Fruit fly (Drosophila melanogaster) whole organism, embryonic: Measurements from ENCODE around the gene jdp.

Experiments used
- BEAF-32 ChIP-seq: fragments of 200-800 bp; sonication (Bioruptor generic); optimal IDR thresholded peaks from 3 replicates; lab custom pipeline; 2017; ENCODE audit warnings: missing biosample characterization, missing genetic modification characterization, mild to moderate bottlenecking, moderate library complexity, missing genetic modification reagents
- CG10267 ChIP-seq: fragments of 200-800 bp; sonication (Bioruptor generic); optimal IDR thresholded peaks from 2 replicates; lab custom pipeline; 2018; ENCODE audit warnings: missing biosample characterization, mild to moderate bottlenecking, missing genetic modification characterization, moderate library complexity
- CG10366 ChIP-seq: fragments of 200-800 bp; sonication (Bioruptor generic); IDR thresholded peaks from 2 replicates; pipeline ENCODE4 v1.3.6; 2022; ENCODE audit warnings: missing biosample characterization, missing genetic modification characterization
- CG12299 ChIP-seq: fragments of 200-800 bp; sonication (Bioruptor generic); optimal IDR thresholded peaks from 2 replicates; lab custom pipeline; 2018; ENCODE audit warnings: missing biosample characterization, mild to moderate bottlenecking, missing genetic modification characterization
- CG12744 ChIP-seq: fragments of 200-800 bp; sonication (Bioruptor generic); optimal IDR thresholded peaks from 2 replicates; lab custom pipeline; 2016; ENCODE audit warnings: missing biosample characterization, missing genetic modification characterization
- CG13624 ChIP-seq: fragments of 200-800 bp; sonication (Bioruptor generic); optimal IDR thresholded peaks from 2 replicates; lab custom pipeline; 2016; ENCODE audit warnings: missing biosample characterization, missing genetic modification characterization
- CG14441 ChIP-seq: fragments of 200-800 bp; sonication (Bioruptor generic); IDR thresholded peaks from 2 replicates; pipeline ENCODE4 v1.3.6; 2022; ENCODE audit warnings: missing biosample characterization, missing genetic modification characterization
- CG14710 ChIP-seq: fragments of 200-800 bp; sonication (Bioruptor generic); optimal IDR thresholded peaks from 3 replicates; lab custom pipeline; 2019; ENCODE audit warnings: missing biosample characterization, mild to moderate bottlenecking, missing genetic modification characterization, moderate library complexity
- CG15514 ChIP-seq: fragments of 200-800 bp; sonication (Bioruptor generic); optimal IDR thresholded peaks from 3 replicates; lab custom pipeline; 2017; ENCODE audit warnings: missing biosample characterization, missing genetic modification characterization, mild to moderate bottlenecking, moderate library complexity, missing genetic modification reagents
- CG1603 ChIP-seq: fragments of 200-800 bp; sonication (Bioruptor generic); optimal IDR thresholded peaks from 2 replicates; lab custom pipeline; 2019; ENCODE audit warnings: missing biosample characterization, mild to moderate bottlenecking, missing genetic modification characterization, moderate library complexity
- CG1647 ChIP-seq: fragments of 200-800 bp; sonication (Bioruptor generic); optimal IDR thresholded peaks from 3 replicates; lab custom pipeline; 2016; ENCODE audit warnings: missing biosample characterization, missing genetic modification characterization
- CG1792 ChIP-seq: fragments of 200-800 bp; sonication (Bioruptor generic); optimal IDR thresholded peaks from 2 replicates; lab custom pipeline; 2016; ENCODE audit warnings: missing biosample characterization, missing genetic modification characterization
- CG2129 ChIP-seq: fragments of 200-800 bp; sonication (Bioruptor generic); IDR thresholded peaks from 2 replicates; pipeline ENCODE4 v1.3.6; 2022; ENCODE audit warnings: missing biosample characterization, missing genetic modification characterization; ENCODE audit not compliant: partially characterized antibody
- CG2875 ChIP-seq: fragments of 200-800 bp; sonication (Bioruptor generic); optimal IDR thresholded peaks from 2 replicates; lab custom pipeline; 2017; ENCODE audit warnings: missing biosample characterization, mild to moderate bottlenecking, missing genetic modification characterization, missing genetic modification reagents
- CG31388 ChIP-seq: fragments of 200-800 bp; sonication (Bioruptor generic); optimal IDR thresholded peaks from 2 replicates; lab custom pipeline; 2016; ENCODE audit warnings: missing biosample characterization, missing genetic modification characterization
- CG33213 ChIP-seq: fragments of 200-800 bp; sonication (Bioruptor generic); optimal IDR thresholded peaks from 3 replicates; lab custom pipeline; 2016; ENCODE audit warnings: missing biosample characterization, missing genetic modification characterization
- CG33557 ChIP-seq: fragments of 200-800 bp; sonication (Bioruptor generic); optimal IDR thresholded peaks from 2 replicates; lab custom pipeline; 2019; ENCODE audit warnings: missing biosample characterization, mild to moderate bottlenecking, missing genetic modification characterization, moderate library complexity
- CG34224 ChIP-seq: fragments of 200-800 bp; sonication (Bioruptor generic); IDR thresholded peaks from 3 replicates; pipeline ENCODE4 v1.3.6; 2022; ENCODE audit warnings: missing biosample characterization, missing genetic modification characterization; ENCODE audit not compliant: partially characterized antibody
- CG6791 ChIP-seq: fragments of 200-800 bp; sonication (Bioruptor generic); IDR thresholded peaks from 3 replicates; pipeline ENCODE4 v1.3.6; 2022; ENCODE audit warnings: missing biosample characterization, missing genetic modification characterization; ENCODE audit not compliant: partially characterized antibody
- Dfd ChIP-seq, 2 experiments: fragments of >200 bp; optimal IDR thresholded peaks; 2 replicates each; lab custom pipeline; 2017; ENCODE audit warnings: missing biosample characterization in 2 of 2, missing genetic modification characterization in 2 of 2
- Dip3 ChIP-seq: fragments of 200-800 bp; sonication (Bioruptor generic); optimal IDR thresholded peaks from 3 replicates; lab custom pipeline; 2016; ENCODE audit warnings: missing biosample characterization, missing genetic modification characterization
- Doc2 ChIP-seq: fragments of 200-800 bp; sonication (Bioruptor generic); IDR thresholded peaks from 2 replicates; pipeline ENCODE4 v1.3.6; 2022; ENCODE audit warnings: missing biosample characterization, missing genetic modification characterization
- Eip74EF ChIP-seq, 2 experiments: fragments of 200-800 bp in 1 of 2; fragments of >200 bp in 1 of 2; sonication (Bioruptor generic) in 1 of 2; optimal IDR thresholded peaks; 2 replicates each; lab custom pipeline; 2017 to 2019; ENCODE audit warnings: missing biosample characterization in 2 of 2, missing genetic modification characterization in 2 of 2, mild to moderate bottlenecking in 1 of 2, moderate library complexity in 1 of 2
- GATAe ChIP-seq: fragments of 200-800 bp; sonication (Bioruptor generic); conservative IDR thresholded peaks from 2 replicates; pipeline ENCODE4 v1.3.6; 2022; ENCODE audit warnings: missing biosample characterization, missing genetic modification characterization
- HLH4C ChIP-seq: fragments of 200-800 bp; sonication (Bioruptor generic); IDR thresholded peaks from 3 replicates; pipeline ENCODE4 v1.3.6; 2022; ENCODE audit warnings: missing biosample characterization, missing genetic modification characterization; ENCODE audit not compliant: partially characterized antibody
- NFAT ChIP-seq: fragments of 200-800 bp; sonication (Bioruptor generic); IDR thresholded peaks from 2 replicates; pipeline ENCODE4 v1.3.6; 2022; ENCODE audit warnings: missing biosample characterization, missing genetic modification characterization
- Side ChIP-seq: fragments of 200-800 bp; sonication (Bioruptor generic); optimal IDR thresholded peaks from 2 replicates; lab custom pipeline; 2016; ENCODE audit warnings: missing biosample characterization, missing genetic modification characterization
- aop ChIP-seq: fragments of 200-800 bp; sonication (Bioruptor generic); IDR thresholded peaks from 2 replicates; pipeline ENCODE4 v1.3.6; 2022; ENCODE audit warnings: missing biosample characterization, missing genetic modification characterization
- ash1 ChIP-seq: fragments of 200-800 bp; sonication (Bioruptor generic); optimal IDR thresholded peaks from 2 replicates; lab custom pipeline; 2018; ENCODE audit warnings: missing biosample characterization, mild to moderate bottlenecking, missing genetic modification characterization
- cas ChIP-seq: fragments of 200-800 bp; sonication (Bioruptor generic); IDR thresholded peaks from 2 replicates; pipeline ENCODE4 v1.3.6; 2022; ENCODE audit warnings: missing biosample characterization, missing genetic modification characterization
- chif ChIP-seq, 2 experiments: fragments of 200-800 bp; sonication (Bioruptor generic); optimal IDR thresholded peaks; 3 replicates each; lab custom pipeline; 2016; ENCODE audit warnings: missing biosample characterization in 2 of 2, missing genetic modification characterization in 2 of 2
- dan ChIP-seq: fragments of 200-800 bp; sonication (Bioruptor generic); IDR thresholded peaks from 2 replicates; pipeline ENCODE4 v1.3.6; 2022; ENCODE audit warnings: missing biosample characterization, missing genetic modification characterization
- dimm ChIP-seq: fragments of 200-800 bp; sonication (Bioruptor generic); IDR thresholded peaks from 2 replicates; pipeline ENCODE4 v1.3.6; 2022; ENCODE audit warnings: missing biosample characterization, missing genetic modification characterization
- emc ChIP-seq: fragments of 200-800 bp; sonication (Bioruptor generic); optimal IDR thresholded peaks from 2 replicates; lab custom pipeline; 2016; ENCODE audit warnings: missing biosample characterization, missing genetic modification characterization
- ems ChIP-seq: fragments of 200-800 bp; sonication (Bioruptor generic); optimal IDR thresholded peaks from 3 replicates; lab custom pipeline; 2016; ENCODE audit warnings: missing biosample characterization, missing genetic modification characterization
- exex ChIP-seq: fragments of 200-800 bp; sonication (Bioruptor generic); optimal IDR thresholded peaks from 4 replicates; lab custom pipeline; 2018; ENCODE audit warnings: missing biosample characterization, mild to moderate bottlenecking, missing genetic modification characterization, moderate library complexity
- fru ChIP-seq: fragments of >200 bp; optimal IDR thresholded peaks from 2 replicates; lab custom pipeline; 2017
- gem ChIP-seq: fragments of 200-800 bp; sonication (Bioruptor generic); optimal IDR thresholded peaks from 2 replicates; lab custom pipeline; 2019; ENCODE audit warnings: missing biosample characterization, mild to moderate bottlenecking, missing genetic modification characterization, moderate library complexity
- gro ChIP-seq: fragments of 200-800 bp; sonication (Bioruptor generic); optimal IDR thresholded peaks from 2 replicates; lab custom pipeline; 2016; ENCODE audit warnings: missing biosample characterization, missing genetic modification characterization
- gt ChIP-seq: fragments of 200-800 bp; sonication (Bioruptor generic); IDR thresholded peaks from 2 replicates; pipeline ENCODE4 v1.3.6; 2022; ENCODE audit warnings: missing biosample characterization, missing genetic modification characterization
- inv ChIP-seq: fragments of 200-800 bp; sonication (Bioruptor generic); IDR thresholded peaks from 2 replicates; pipeline ENCODE4 v1.3.6; 2022; ENCODE audit warnings: missing biosample characterization, missing genetic modification characterization; ENCODE audit not compliant: partially characterized antibody
- lola ChIP-seq, 3 experiments: fragments of >200 bp in 2 of 3; fragments of 200-800 bp in 1 of 3; sonication (Bioruptor generic) in 1 of 3; optimal IDR thresholded peaks; 2 replicates each; lab custom pipeline; 2017 to 2019; ENCODE audit warnings: missing biosample characterization in 3 of 3, missing genetic modification characterization in 3 of 3, mild to moderate bottlenecking in 1 of 3, moderate library complexity in 1 of 3
- odd ChIP-seq: fragments of 200-800 bp; sonication (Bioruptor generic); optimal IDR thresholded peaks from 2 replicates; lab custom pipeline; 2017; ENCODE audit warnings: missing biosample characterization, mild to moderate bottlenecking, missing genetic modification characterization
- pzg ChIP-seq: fragments of 200-800 bp; sonication (Bioruptor generic); optimal IDR thresholded peaks from 3 replicates; lab custom pipeline; 2018; ENCODE audit warnings: missing biosample characterization, mild to moderate bottlenecking, missing genetic modification characterization, moderate library complexity
- slbo ChIP-seq: fragments of 200-800 bp; sonication (Bioruptor generic); IDR thresholded peaks from 2 replicates; pipeline ENCODE4 v1.3.6; 2022; ENCODE audit warnings: missing biosample characterization, missing genetic modification characterization
- twi ChIP-seq: fragments of 200-800 bp; optimal IDR thresholded peaks from 2 replicates; lab custom pipeline; 2019; ENCODE audit warnings: missing biosample characterization, mild to moderate bottlenecking, missing genetic modification characterization, moderate library complexity
- unpg ChIP-seq: fragments of 200-800 bp; sonication (Bioruptor generic); optimal IDR thresholded peaks from 3 replicates; lab custom pipeline; 2018; ENCODE audit warnings: missing biosample characterization, mild to moderate bottlenecking, missing genetic modification characterization, moderate library complexity
- wor ChIP-seq: fragments of 200-800 bp; sonication (Bioruptor generic); IDR thresholded peaks from 2 replicates; pipeline ENCODE4 v1.3.6; 2022; ENCODE audit warnings: missing biosample characterization, missing genetic modification characterization
- zfh2 ChIP-seq: fragments of 200-800 bp; sonication (Bioruptor generic); optimal IDR thresholded peaks from 2 replicates; lab custom pipeline; 2016; ENCODE audit warnings: missing biosample characterization, missing genetic modification characterization

The jdp gene

dm6 chr3R:30570554-30571141 is 43.8 kb upstream of the jdp start (continued):
- no peak for TF ChIP-seq CG34224 (GFP tag; lab: Robert Waterston, UW)
- TF ChIP-seq dan = 0 out of 2 replicates have a peak, but pooled peaks have one; percentile 31
- peak; percentile 18 for TF ChIP-seq CG1647
- peak; percentile 70 to 76 for TF ChIP-seq chif (GFP tag; optimal IDR thresholded peaks at IDR 0.05; lab: Kevin White, UChicago)
- no peak for TF ChIP-seq Dip3
- TF ChIP-seq ems (GFP tag; lab: Kevin White, UChicago) = no peak
- TF ChIP-seq CG1792 = peak; percentile 47
- TF ChIP-seq gem (tag; lab: Kevin White, UChicago) = peak; percentile 91
- no peak for TF ChIP-seq Dfd (GFP tag; optimal IDR thresholded peaks at IDR 0.05; lab: Kevin White, UChicago)
- TF ChIP-seq cas (GFP tag; lab: Robert Waterston, UW) = 0 out of 2 replicates have a peak, but pooled peaks have one; percentile 8
- TF ChIP-seq Doc2 (GFP tag; lab: Robert Waterston, UW) = no peak
- peak; percentile 31 for TF ChIP-seq CG15514 (GFP tag; lab: Kevin White, UChicago)
- peak; percentile 43 for TF ChIP-seq CG13624 (GFP tag; lab: Kevin White, UChicago)
- peak; percentile 65 for TF ChIP-seq slbo
- peak in 1 of 2 experiments; percentile 69 for TF ChIP-seq Eip74EF (GFP tag; optimal IDR thresholded peaks at IDR 0.05; lab: Kevin White, UChicago)
- TF ChIP-seq CG14710 (tag; lab: Kevin White, UChicago) = peak; percentile 82
- TF ChIP-seq CG12299 (tag; lab: Kevin White, UChicago) = peak; percentile 72
- no peak for TF ChIP-seq emc
- peak; percentile 70 for TF ChIP-seq wor (GFP tag; lab: Robert Waterston, UW)
- TF ChIP-seq odd (GFP tag; lab: Kevin White, UChicago) = peak; percentile 30
- TF ChIP-seq fru = no peak
- TF ChIP-seq CG33557 = peak; percentile 74
- no peak for TF ChIP-seq HLH4C (GFP tag; lab: Robert Waterston, UW)
- TF ChIP-seq CG10267 = peak; percentile 76
- peak; percentile 93 for TF ChIP-seq unpg
- TF ChIP-seq BEAF-32 (GFP tag; lab: Kevin White, UChicago) = no peak
- peak; percentile 87 for TF ChIP-seq CG14441 (GFP tag; lab: Robert Waterston, UW)
- peak; percentile 83 for TF ChIP-seq dimm (GFP tag; lab: Robert Waterston, UW)
- TF ChIP-seq NFAT = no peak
- TF ChIP-seq lola (GFP tag; optimal IDR thresholded peaks at IDR 0.05; lab: Kevin White, UChicago) = peak in 1 of 3 experiments; percentile 80
- peak; percentile 42 for TF ChIP-seq CG33213 (GFP tag; lab: Kevin White, UChicago)
- no peak for TF ChIP-seq pzg (GFP tag; lab: Kevin White, UChicago)
- TF ChIP-seq twi (tag; lab: Kevin White, UChicago) = no peak
- TF ChIP-seq inv = no peak
- TF ChIP-seq CG12744 = peak; percentile 22
- peak; percentile 5 for TF ChIP-seq exex (tag; lab: Kevin White, UChicago)
- TF ChIP-seq CG2875 = peak; percentile 76
- TF ChIP-seq CG1603 (tag; lab: Kevin White, UChicago) = peak; percentile 96
- peak; percentile 8 for TF ChIP-seq CG31388 (GFP tag; lab: Kevin White, UChicago)
- TF ChIP-seq CG10366 (GFP tag; lab: Robert Waterston, UW) = peak; percentile 80
- no peak for TF ChIP-seq ash1
- no peak for TF ChIP-seq GATAe (GFP tag; lab: Robert Waterston, UW)
- no peak for TF ChIP-seq CG2129 (GFP tag; lab: Robert Waterston, UW)
- peak; percentile 31 for TF ChIP-seq gro (GFP tag; lab: Kevin White, UChicago)
- peak; percentile 59 for TF ChIP-seq Side (GFP tag; lab: Kevin White, UChicago)
- TF ChIP-seq aop = no peak
- no peak for TF ChIP-seq CG6791 (GFP tag; lab: Robert Waterston, UW)
- no peak for TF ChIP-seq gt (GFP tag; lab: Robert Waterston, UW)
- no peak for TF ChIP-seq zfh2 (GFP tag; lab: Kevin White, UChicago)
